Fruit fly (Drosophila melanogaster) whole organism, prepupa: ENCODE results near the gene CG10660.

Experiments
- Blimp-1 ChIP-seq: fragments of 200-800 bp; sonication (Bioruptor generic); optimal IDR thresholded peaks from 3 replicates; lab custom pipeline; 2017; ENCODE audit warnings: missing biosample characterization, missing genetic modification characterization, mild to moderate bottlenecking, moderate library complexity, missing genetic modification reagents
- CG10669 ChIP-seq: fragments of 200-800 bp; sonication (Bioruptor generic); optimal IDR thresholded peaks from 3 replicates; lab custom pipeline; 2018; ENCODE audit warnings: missing biosample characterization, mild to moderate bottlenecking, missing genetic modification characterization, moderate library complexity
- CG11294 ChIP-seq: fragments of 200-800 bp; sonication (Bioruptor generic); IDR thresholded peaks from 2 replicates; pipeline ENCODE4 v1.3.6; 2022; ENCODE audit warnings: missing biosample characterization, missing genetic modification characterization
- CG11762 ChIP-seq: fragments of 200-800 bp; sonication (Bioruptor generic); optimal IDR thresholded peaks from 3 replicates; lab custom pipeline; 2016; ENCODE audit warnings: missing biosample characterization, missing genetic modification characterization; ENCODE audit not compliant: insufficient read depth
- CG11902 ChIP-seq: fragments of 200-800 bp; sonication (Bioruptor generic); optimal IDR thresholded peaks from 3 replicates; lab custom pipeline; 2016; ENCODE audit warnings: missing biosample characterization, missing genetic modification characterization
- CG15336 ChIP-seq: fragments of 200-800 bp; sonication (Bioruptor generic); IDR thresholded peaks from 2 replicates; pipeline ENCODE4 v1.3.6; 2022; ENCODE audit warnings: missing biosample characterization, missing genetic modification characterization
- CG16779 ChIP-seq: fragments of 200-800 bp; sonication (Bioruptor generic); optimal IDR thresholded peaks from 3 replicates; lab custom pipeline; 2017; ENCODE audit warnings: missing biosample characterization, mild to moderate bottlenecking, missing genetic modification characterization
- CG3032 ChIP-seq: fragments of 200-800 bp; optimal IDR thresholded peaks from 2 replicates; lab custom pipeline; 2019; ENCODE audit warnings: missing biosample characterization, mild to moderate bottlenecking, missing genetic modification characterization, moderate library complexity
- CG31627 ChIP-seq: fragments of 200-800 bp; sonication (Bioruptor generic); optimal IDR thresholded peaks from 3 replicates; lab custom pipeline; 2016; ENCODE audit warnings: missing biosample characterization, missing genetic modification characterization
- CG32006 ChIP-seq: fragments of 200-800 bp; sonication (Bioruptor generic); optimal IDR thresholded peaks from 3 replicates; lab custom pipeline; 2017; ENCODE audit warnings: missing biosample characterization, mild to moderate bottlenecking, missing genetic modification characterization
- CG34406 ChIP-seq: fragments of 200-800 bp; sonication (Bioruptor generic); optimal IDR thresholded peaks from 3 replicates; lab custom pipeline; 2016; ENCODE audit warnings: missing biosample characterization, missing genetic modification characterization
- CG3919 ChIP-seq: fragments of 200-800 bp; sonication (Bioruptor generic); optimal IDR thresholded peaks from 3 replicates; lab custom pipeline; 2016; ENCODE audit warnings: missing biosample characterization, missing genetic modification characterization
- CG4318 ChIP-seq: fragments of 200-800 bp; sonication (Bioruptor generic); optimal IDR thresholded peaks from 3 replicates; lab custom pipeline; 2017; ENCODE audit warnings: missing biosample characterization, mild to moderate bottlenecking, missing genetic modification characterization
- CG6276 ChIP-seq: fragments of 200-800 bp; sonication (Bioruptor generic); optimal IDR thresholded peaks from 2 replicates; lab custom pipeline; 2017; ENCODE audit warnings: missing biosample characterization, mild to moderate bottlenecking, missing genetic modification characterization
- CG6792 ChIP-seq: fragments of 200-800 bp; sonication (Bioruptor generic); optimal IDR thresholded peaks from 3 replicates; lab custom pipeline; 2016; ENCODE audit warnings: missing biosample characterization, missing genetic modification characterization
- CG6808 ChIP-seq: fragments of 200-800 bp; sonication (Bioruptor generic); optimal IDR thresholded peaks from 3 replicates; lab custom pipeline; 2017; ENCODE audit warnings: missing biosample characterization, missing genetic modification characterization, mild to moderate bottlenecking, moderate library complexity, missing genetic modification reagents
- CG6854 ChIP-seq: fragments of 200-800 bp; sonication (Bioruptor generic); optimal IDR thresholded peaks from 2 replicates; lab custom pipeline; 2017; ENCODE audit warnings: missing biosample characterization, mild to moderate bottlenecking, missing genetic modification characterization
- CG7368 ChIP-seq: fragments of 200-800 bp; sonication (Bioruptor generic); optimal IDR thresholded peaks from 3 replicates; lab custom pipeline; 2016; ENCODE audit warnings: missing biosample characterization, missing genetic modification characterization
- CG8119 ChIP-seq: fragments of 200-800 bp; sonication (Bioruptor generic); IDR thresholded peaks from 3 replicates; pipeline ENCODE4 v1.3.6; 2022; ENCODE audit warnings: missing biosample characterization, missing genetic modification characterization
- CG8319 ChIP-seq: fragments of 200-800 bp; sonication (Bioruptor generic); optimal IDR thresholded peaks from 3 replicates; lab custom pipeline; 2016; ENCODE audit warnings: missing biosample characterization, missing genetic modification characterization
- CG8632 ChIP-seq: fragments of 200-800 bp; sonication (Bioruptor generic); optimal IDR thresholded peaks from 3 replicates; lab custom pipeline; 2016; ENCODE audit warnings: missing biosample characterization, missing genetic modification characterization
- CG9139 ChIP-seq: fragments of 200-800 bp; sonication (Bioruptor generic); optimal IDR thresholded peaks from 3 replicates; lab custom pipeline; 2017; ENCODE audit warnings: missing biosample characterization, mild to moderate bottlenecking, missing genetic modification characterization
- Eip75B ChIP-seq: fragments of 200-800 bp; sonication (Bioruptor generic); optimal IDR thresholded peaks from 3 replicates; lab custom pipeline; 2016; ENCODE audit warnings: missing biosample characterization, missing genetic modification characterization
- Eip78C ChIP-seq: fragments of 200-800 bp; sonication (Bioruptor generic); peaks from one replicate; lab custom pipeline; 2016; ENCODE audit warnings: missing biosample characterization, missing genetic modification characterization
- Ets21C ChIP-seq: fragments of 200-800 bp; sonication (Bioruptor generic); optimal IDR thresholded peaks from 3 replicates; lab custom pipeline; 2016; ENCODE audit warnings: missing biosample characterization, missing genetic modification characterization
- Ets96B ChIP-seq: fragments of 200-800 bp; optimal IDR thresholded peaks from 2 replicates; lab custom pipeline; 2019; ENCODE audit warnings: missing biosample characterization, mild to moderate bottlenecking, missing genetic modification characterization, moderate library complexity
- Gug ChIP-seq: fragments of 200-800 bp; sonication (Bioruptor generic); IDR thresholded peaks from 2 replicates; pipeline ENCODE4 v1.3.6; 2022; ENCODE audit warnings: missing biosample characterization, missing genetic modification characterization
- Hr39 ChIP-seq: fragments of 200-800 bp; sonication (Bioruptor generic); optimal IDR thresholded peaks from 2 replicates; lab custom pipeline; 2016; ENCODE audit warnings: missing biosample characterization, missing genetic modification characterization
- Hr4 ChIP-seq: fragments of 200-800 bp; sonication (Bioruptor generic); optimal IDR thresholded peaks from 3 replicates; lab custom pipeline; 2016; ENCODE audit warnings: missing biosample characterization, missing genetic modification characterization
- Lpt ChIP-seq: fragments of 200-800 bp; sonication (Bioruptor generic); optimal IDR thresholded peaks from 3 replicates; lab custom pipeline; 2016; ENCODE audit warnings: missing biosample characterization, missing genetic modification characterization
- Met ChIP-seq: fragments of 200-800 bp; sonication (Bioruptor generic); optimal IDR thresholded peaks from 3 replicates; lab custom pipeline; 2016; ENCODE audit warnings: missing biosample characterization, missing genetic modification characterization
- OdsH ChIP-seq: fragments of 200-800 bp; sonication (Bioruptor generic); optimal IDR thresholded peaks from 3 replicates; lab custom pipeline; 2016; ENCODE audit warnings: missing biosample characterization, missing genetic modification characterization
- Sox14 ChIP-seq: fragments of 200-800 bp; sonication (Bioruptor generic); optimal IDR thresholded peaks from 3 replicates; lab custom pipeline; 2016; ENCODE audit warnings: missing biosample characterization, missing genetic modification characterization
- acj6 ChIP-seq: fragments of 200-800 bp; sonication (Bioruptor generic); optimal IDR thresholded peaks from 3 replicates; lab custom pipeline; 2016; ENCODE audit warnings: missing biosample characterization, missing genetic modification characterization
- cyc ChIP-seq: fragments of 200-800 bp; sonication (Bioruptor generic); optimal IDR thresholded peaks from 3 replicates; lab custom pipeline; 2016; ENCODE audit warnings: missing biosample characterization, missing genetic modification characterization
- dac ChIP-seq: fragments of 200-800 bp; sonication (Bioruptor generic); optimal IDR thresholded peaks from 2 replicates; lab custom pipeline; 2017; ENCODE audit warnings: missing biosample characterization, mild to moderate bottlenecking, missing genetic modification characterization
- dsx ChIP-seq: fragments of 200-800 bp; optimal IDR thresholded peaks from 3 replicates; lab custom pipeline; 2019; ENCODE audit warnings: missing biosample characterization, mild to moderate bottlenecking, missing genetic modification characterization, moderate library complexity; ENCODE audit not compliant: poor library complexity, severe bottlenecking
- eg ChIP-seq: fragments of 200-800 bp; sonication (Bioruptor generic); IDR thresholded peaks from 3 replicates; pipeline ENCODE4 v1.3.6; 2022; ENCODE audit warnings: missing biosample characterization, missing genetic modification characterization
- fkh ChIP-seq: fragments of 200-800 bp; sonication (Bioruptor generic); optimal IDR thresholded peaks from 3 replicates; lab custom pipeline; 2017; ENCODE audit warnings: missing biosample characterization, mild to moderate bottlenecking, missing genetic modification characterization, moderate library complexity
- lz ChIP-seq: fragments of 200-800 bp; sonication (Bioruptor generic); optimal IDR thresholded peaks from 3 replicates; lab custom pipeline; 2016; ENCODE audit warnings: missing biosample characterization, missing genetic modification characterization
- net ChIP-seq: fragments of 200-800 bp; sonication (Bioruptor generic); optimal IDR thresholded peaks from 3 replicates; lab custom pipeline; 2016; ENCODE audit warnings: missing biosample characterization, missing genetic modification characterization
- pdm3 ChIP-seq: fragments of 200-800 bp; sonication (Bioruptor generic); optimal IDR thresholded peaks from 3 replicates; lab custom pipeline; 2016; ENCODE audit warnings: missing biosample characterization, missing genetic modification characterization
- salr ChIP-seq, 2 experiments: fragments of 200-800 bp; sonication (Bioruptor generic); optimal IDR thresholded peaks; 3 replicates each; lab custom pipeline; 2016 to 2018; ENCODE audit warnings: missing biosample characterization in 2 of 2, missing genetic modification characterization in 2 of 2, mild to moderate bottlenecking in 1 of 2
- spab ChIP-seq: fragments of 200-800 bp; sonication (Bioruptor generic); optimal IDR thresholded peaks from 2 replicates; lab custom pipeline; 2017; ENCODE audit warnings: missing biosample characterization, mild to moderate bottlenecking, missing genetic modification characterization, missing genetic modification reagents
- ss ChIP-seq, 2 experiments: fragments of 200-800 bp; sonication (Bioruptor generic); optimal IDR thresholded peaks; 2 replicates in 1 of 2; 3 replicates in 1 of 2; lab custom pipeline; 2017 to 2018; ENCODE audit warnings: mild to moderate bottlenecking in 2 of 2, missing biosample characterization in 2 of 2, missing genetic modification characterization in 2 of 2, moderate library complexity in 1 of 2
- svp ChIP-seq: fragments of 200-800 bp; sonication (Bioruptor generic); peaks from one replicate; lab custom pipeline; 2016; ENCODE audit warnings: missing biosample characterization, missing genetic modification characterization
- vri ChIP-seq: fragments of 200-800 bp; sonication (Bioruptor generic); optimal IDR thresholded peaks from 3 replicates; lab custom pipeline; 2016; ENCODE audit warnings: missing biosample characterization, mild to moderate bottlenecking, missing genetic modification characterization

CG10660 gene

dm6 chr3L:12515691-12516455 is 25.4 kb upstream of the CG10660 start (continued):
- peak; percentile 30 for TF ChIP-seq Eip75B (GFP tag; lab: Kevin White, UChicago)
- TF ChIP-seq fkh (GFP tag; lab: Kevin White, UChicago), result no peak
- peak; percentile 53 for TF ChIP-seq vri (GFP tag; lab: Kevin White, UChicago)
- TF ChIP-seq cyc, result no peak
- peak; percentile 84 for TF ChIP-seq CG9139 (GFP tag; lab: Kevin White, UChicago)
- peak; percentile 83 for TF ChIP-seq Lpt (GFP tag; lab: Kevin White, UChicago)
- TF ChIP-seq dsx (GFP tag; lab: Kevin White, UChicago), result peak; percentile 83
- TF ChIP-seq ss (GFP tag; optimal IDR thresholded peaks at IDR 0.05; lab: Kevin White, UChicago), result peak; percentile 89 to 90

- TF ChIP-seq CG4318 (GFP tag; lab: Kevin White, UChicago), result peak; percentile 48
- no peak for TF ChIP-seq pdm3 (GFP tag; lab: Kevin White, UChicago)
- peak in 1 of 2 experiments; percentile 58 for TF ChIP-seq ss (GFP tag; optimal IDR thresholded peaks at IDR 0.05; lab: Kevin White, UChicago)
- no peak for TF ChIP-seq CG32006 (GFP tag; lab: Kevin White, UChicago)
- TF ChIP-seq CG6854, result peak; percentile 44
- peak; percentile 84 for TF ChIP-seq CG8319 (GFP tag; lab: Kevin White, UChicago)
- TF ChIP-seq svp, result no peak
- TF ChIP-seq OdsH, result peak; percentile 87
- peak; percentile 75 for TF ChIP-seq CG34406 (GFP tag; lab: Kevin White, UChicago)
- TF ChIP-seq CG6792, result peak; percentile 82
- TF ChIP-seq Lpt (GFP tag; lab: Kevin White, UChicago), result peak; percentile 38
- peak; percentile 90 for TF ChIP-seq Hr4
- TF ChIP-seq Met (GFP tag; lab: Kevin White, UChicago), result peak; percentile 87
- TF ChIP-seq lz, result peak; percentile 92
- no peak for TF ChIP-seq CG11762
- TF ChIP-seq CG15336 (GFP tag; lab: Robert Waterston, UW), result no peak; the same call in 1 of the 2 replicates
- peak; percentile 69 for TF ChIP-seq CG8632 (GFP tag; lab: Kevin White, UChicago)
- peak; percentile 35 for TF ChIP-seq CG6808
- TF ChIP-seq salr (GFP tag; optimal IDR thresholded peaks at IDR 0.05; lab: Kevin White, UChicago), result peak in 1 of 2 experiments; percentile 43
- peak; percentile 52 for TF ChIP-seq Blimp-1 (GFP tag; lab: Kevin White, UChicago)
- TF ChIP-seq CG7368, result peak; percentile 67
- TF ChIP-seq Ets96B (tag; lab: Kevin White, UChicago), result peak; percentile 49
- TF ChIP-seq Hr39, result peak; percentile 92
- no peak for TF ChIP-seq CG6276 (GFP tag; lab: Kevin White, UChicago)
- peak; percentile 50 for TF ChIP-seq dac (GFP tag; lab: Kevin White, UChicago)
- peak; percentile 82 for TF ChIP-seq CG11902 (GFP tag; lab: Kevin White, UChicago)
- TF ChIP-seq Eip78C (GFP tag; lab: Kevin White, UChicago), result no peak
- TF ChIP-seq acj6 (GFP tag; lab: Kevin White, UChicago), result no peak
- peak; percentile 29 for TF ChIP-seq CG9139 (GFP tag; lab: Kevin White, UChicago)
- peak; percentile 89 for TF ChIP-seq CG3919 (GFP tag; lab: Kevin White, UChicago)
- TF ChIP-seq Ets21C, result peak; percentile 84
- TF ChIP-seq eg (GFP tag; lab: Robert Waterston, UW), result peak; percentile 69
- no peak for TF ChIP-seq vri (GFP tag; lab: Kevin White, UChicago)
- no peak for TF ChIP-seq spab (GFP tag; lab: Kevin White, UChicago)
- peak; percentile 93 for TF ChIP-seq CG31627 (GFP tag; lab: Kevin White, UChicago)
- TF ChIP-seq Gug (GFP tag; lab: Robert Waterston, UW), result peak; percentile 70
- 0 out of 3 replicates have a peak, but pooled peaks have one; percentile 15 for TF ChIP-seq CG8119 (GFP tag; lab: Robert Waterston, UW)
- no peak for TF ChIP-seq CG10669 (GFP tag; lab: Kevin White, UChicago)
- peak; percentile 27; the same call in 1 of the 2 replicates for TF ChIP-seq CG11294 (GFP tag; lab: Robert Waterston, UW)
- peak; percentile 71 for TF ChIP-seq CG3032 (tag; lab: Kevin White, UChicago)
- no peak for TF ChIP-seq CG16779
- TF ChIP-seq net, result no peak
- TF ChIP-seq Sox14 (GFP tag; lab: Kevin White, UChicago), result peak; percentile 87
Observed at dm6 chr3L:12514762-12515215, 24.3 kb upstream of the CG10660 start, which contains the start of the genes sti and tral. sti (minus strand) TSS chr3L:12514815. tral (plus strand) TSS chr3L:12515059.
